Worm (Caenorhabditis elegans) whole organism, young adult: ENCODE data around the gene T23D5.8.

ENCODE experiments used
- efl-1 ChIP-seq: fragments of 150-350 bp; optimal IDR thresholded peaks from 2 replicates; lab custom pipeline; 2014; ENCODE audit warnings: missing biosample characterization, missing genetic modification reagents, missing genetic modification characterization
- egl-44 ChIP-seq: fragments of 200-800 bp; sonication (Bioruptor generic); IDR thresholded peaks from 2 replicates; pipeline ENCODE4 v1.3.6; 2022; ENCODE audit warnings: missing genetic modification reagents, missing genetic modification characterization, missing compliant biosample characterization
- nhr-90 ChIP-seq: sonication (generic microtip); optimal IDR thresholded peaks from 2 replicates; lab custom pipeline; 2016; ENCODE audit warnings: missing genotype, mild to moderate bottlenecking, missing genetic modification characterization, missing compliant biosample characterization
- zim-3 ChIP-seq: sonication (generic microtip); optimal IDR thresholded peaks from 2 replicates; lab custom pipeline; 2017; ENCODE audit warnings: mild to moderate bottlenecking, missing genetic modification characterization, moderate library complexity, missing compliant biosample characterization

DNA sequence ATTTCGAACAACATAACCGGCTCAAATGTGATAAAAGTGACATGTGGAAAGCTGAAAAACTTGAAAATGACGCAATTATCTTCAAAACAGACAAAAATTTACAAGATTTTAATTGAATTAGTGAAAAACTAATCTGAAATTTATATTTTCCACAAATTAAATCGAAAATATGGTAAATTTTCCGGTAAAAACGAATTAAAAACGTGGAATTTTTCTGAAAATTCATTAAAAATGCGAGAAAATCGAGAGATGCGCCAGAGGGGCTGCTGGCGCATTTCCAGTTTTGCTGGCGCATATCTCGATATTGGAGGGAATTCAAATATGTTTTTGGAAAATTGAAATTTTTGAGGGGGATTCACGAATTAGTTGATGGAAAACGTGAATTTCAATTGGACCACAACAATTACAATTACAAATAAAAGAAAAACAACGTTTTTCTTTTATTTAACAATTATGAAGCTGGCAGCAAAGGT is 17.9 kb upstream of the T23D5.8 start, which contains the start of the genes haf-3 and F57A10.2:
- TF ChIP-seq nhr-90 (no peak), egl-44 (GFP tag; lab: Robert Waterston, UW) (no peak), zim-3 (tag; lab: Kevin White, UChicago) (no peak), efl-1 (peak; percentile 90)
